Fruit fly (Drosophila melanogaster) whole organism, embryonic: Measurements from ENCODE around the gene CG32079.
A peak's percentile ranks its signal among the peaks of the same experiment; 100 is the strongest.

ENCODE experiments used
- B-H2 ChIP-seq: fragments of 200-800 bp; sonication (Bioruptor generic); optimal IDR thresholded peaks from 2 replicates; lab custom pipeline; 2018; ENCODE audit warnings: missing biosample characterization, mild to moderate bottlenecking, missing genetic modification characterization
- BtbVII ChIP-seq: fragments of 200-800 bp; sonication (Bioruptor generic); optimal IDR thresholded peaks from 3 replicates; lab custom pipeline; 2017; ENCODE audit warnings: missing biosample characterization, mild to moderate bottlenecking, missing genetic modification characterization
- CG12942 ChIP-seq: fragments of 200-800 bp; sonication (Bioruptor generic); optimal IDR thresholded peaks from 3 replicates; lab custom pipeline; 2016; ENCODE audit warnings: missing biosample characterization, missing genetic modification characterization
- CG13296 ChIP-seq: fragments of 200-800 bp; sonication (Bioruptor generic); optimal IDR thresholded peaks from 3 replicates; lab custom pipeline; 2018; ENCODE audit warnings: missing biosample characterization, mild to moderate bottlenecking, missing genetic modification characterization
- CG13894 ChIP-seq: fragments of 200-800 bp; sonication (Bioruptor generic); optimal IDR thresholded peaks from 3 replicates; lab custom pipeline; 2018; ENCODE audit warnings: missing biosample characterization, mild to moderate bottlenecking, missing genetic modification characterization, moderate library complexity
- CG15011 ChIP-seq: fragments of 200-800 bp; sonication (Bioruptor generic); optimal IDR thresholded peaks from 3 replicates; lab custom pipeline; 2018; ENCODE audit warnings: missing biosample characterization, mild to moderate bottlenecking, missing genetic modification characterization
- CG15269 ChIP-seq: fragments of 200-800 bp; sonication (Bioruptor generic); optimal IDR thresholded peaks from 2 replicates; lab custom pipeline; 2018; ENCODE audit warnings: missing biosample characterization, mild to moderate bottlenecking, missing genetic modification characterization, moderate library complexity
- CG17912 ChIP-seq: fragments of 200-800 bp; sonication (Bioruptor generic); optimal IDR thresholded peaks from 2 replicates; lab custom pipeline; 2018; ENCODE audit warnings: missing biosample characterization, mild to moderate bottlenecking, missing genetic modification characterization
- CG2116 ChIP-seq: fragments of 200-800 bp; sonication (Bioruptor generic); optimal IDR thresholded peaks from 3 replicates; lab custom pipeline; 2018; ENCODE audit warnings: missing biosample characterization, mild to moderate bottlenecking, missing genetic modification characterization
- CG31441 ChIP-seq: fragments of 200-800 bp; sonication (Bioruptor generic); IDR thresholded peaks from 2 replicates; pipeline ENCODE4 v1.3.6; 2022; ENCODE audit warnings: missing biosample characterization, missing genetic modification characterization
- CG33213 ChIP-seq: fragments of 200-800 bp; sonication (Bioruptor generic); optimal IDR thresholded peaks from 3 replicates; lab custom pipeline; 2016; ENCODE audit warnings: missing biosample characterization, missing genetic modification characterization
- CG34376 ChIP-seq: fragments of 200-800 bp; sonication (Bioruptor generic); optimal IDR thresholded peaks from 2 replicates; lab custom pipeline; 2018; ENCODE audit warnings: missing biosample characterization, mild to moderate bottlenecking, missing genetic modification characterization
- CG42726 ChIP-seq: fragments of 200-800 bp; sonication (Bioruptor generic); IDR thresholded peaks from 2 replicates; pipeline ENCODE4 v1.3.6; 2022; ENCODE audit warnings: missing biosample characterization, missing genetic modification characterization; ENCODE audit not compliant: partially characterized antibody
- CG43689 ChIP-seq: fragments of 200-800 bp; sonication (Bioruptor generic); IDR thresholded peaks from 2 replicates; pipeline ENCODE4 v1.3.6; 2022; ENCODE audit warnings: missing biosample characterization, missing genetic modification characterization
- CG4424 ChIP-seq: fragments of 200-800 bp; sonication (Bioruptor generic); optimal IDR thresholded peaks from 3 replicates; lab custom pipeline; 2016; ENCODE audit warnings: missing biosample characterization, missing genetic modification characterization
- CG6813 ChIP-seq: fragments of 200-800 bp; sonication (Bioruptor generic); optimal IDR thresholded peaks from 2 replicates; lab custom pipeline; 2017; ENCODE audit warnings: missing biosample characterization, missing genetic modification characterization, mild to moderate bottlenecking, moderate library complexity, missing genetic modification reagents
- CG9932 ChIP-seq: fragments of 200-800 bp; sonication (Bioruptor generic); IDR thresholded peaks from 2 replicates; pipeline ENCODE4 v1.3.6; 2022; ENCODE audit warnings: missing biosample characterization, missing genetic modification characterization
- D19A ChIP-seq: fragments of 200-800 bp; optimal IDR thresholded peaks from 3 replicates; lab custom pipeline; 2019; ENCODE audit warnings: missing biosample characterization, mild to moderate bottlenecking, missing genetic modification characterization, moderate library complexity
- Dbx ChIP-seq: fragments of 200-800 bp; sonication (Bioruptor generic); IDR thresholded peaks from 3 replicates; pipeline ENCODE4 v1.3.6; 2022; ENCODE audit warnings: missing biosample characterization, missing genetic modification characterization
- Dref ChIP-seq: fragments of 200-800 bp; sonication (Bioruptor generic); IDR thresholded peaks from 2 replicates; pipeline ENCODE4 v1.3.6; 2022; ENCODE audit warnings: missing biosample characterization, missing genetic modification characterization
- Fer3 ChIP-seq: fragments of 200-800 bp; sonication (Bioruptor generic); optimal IDR thresholded peaks from 2 replicates; lab custom pipeline; 2018; ENCODE audit warnings: missing biosample characterization, mild to moderate bottlenecking, missing genetic modification characterization, moderate library complexity
- HHEX ChIP-seq: fragments of 200-800 bp; sonication (Bioruptor generic); optimal IDR thresholded peaks from 3 replicates; lab custom pipeline; 2017; ENCODE audit warnings: missing biosample characterization, mild to moderate bottlenecking, missing genetic modification characterization, missing genetic modification reagents
- Hey ChIP-seq: fragments of 200-800 bp; sonication (Bioruptor generic); optimal IDR thresholded peaks from 3 replicates; lab custom pipeline; 2018; ENCODE audit warnings: missing biosample characterization, mild to moderate bottlenecking, missing genetic modification characterization
- HmgZ ChIP-seq: fragments of 200-800 bp; sonication (Bioruptor generic); optimal IDR thresholded peaks from 2 replicates; lab custom pipeline; 2018; ENCODE audit warnings: missing biosample characterization, mild to moderate bottlenecking, missing genetic modification characterization
- Hmr ChIP-seq: fragments of 200-800 bp; sonication (Bioruptor generic); optimal IDR thresholded peaks from 3 replicates; lab custom pipeline; 2017; ENCODE audit warnings: mild to moderate bottlenecking, missing biosample characterization, missing genetic modification reagents, missing genetic modification characterization
- MTF-1 ChIP-seq: fragments of 200-800 bp; sonication (Bioruptor generic); optimal IDR thresholded peaks from 2 replicates; lab custom pipeline; 2018; ENCODE audit warnings: missing biosample characterization, mild to moderate bottlenecking, missing genetic modification characterization, borderline replicate concordance
- Mrtf ChIP-seq: fragments of 200-800 bp; sonication (Bioruptor generic); IDR thresholded peaks from 3 replicates; pipeline ENCODE4 v1.3.6; 2022; ENCODE audit warnings: missing biosample characterization, missing genetic modification characterization
- cato ChIP-seq: fragments of 200-800 bp; sonication (Bioruptor generic); optimal IDR thresholded peaks from 2 replicates; lab custom pipeline; 2016; ENCODE audit warnings: missing biosample characterization, missing genetic modification characterization, borderline replicate concordance
- chif ChIP-seq, 2 experiments: fragments of 200-800 bp; sonication (Bioruptor generic); optimal IDR thresholded peaks; 3 replicates each; lab custom pipeline; 2016; ENCODE audit warnings: missing biosample characterization in 2 of 2, missing genetic modification characterization in 2 of 2
- ci ChIP-seq: fragments of 200-800 bp; sonication (Bioruptor generic); IDR thresholded peaks from 3 replicates; pipeline ENCODE4 v1.3.6; 2022; ENCODE audit warnings: missing biosample characterization, missing genetic modification characterization
- cwo ChIP-seq: fragments of 200-800 bp; sonication (Bioruptor generic); optimal IDR thresholded peaks from 3 replicates; lab custom pipeline; 2017; ENCODE audit warnings: missing biosample characterization, missing genetic modification characterization, mild to moderate bottlenecking, moderate library complexity, missing genetic modification reagents
- dmrt99B ChIP-seq: fragments of 200-800 bp; sonication (Bioruptor generic); optimal IDR thresholded peaks from 2 replicates; lab custom pipeline; 2018; ENCODE audit warnings: missing biosample characterization, mild to moderate bottlenecking, missing genetic modification characterization, moderate library complexity
- dpn ChIP-seq, 2 experiments: fragments of 200-800 bp; sonication (Bioruptor generic); optimal IDR thresholded peaks; 3 replicates each; lab custom pipeline; 2016; ENCODE audit warnings: missing biosample characterization in 2 of 2, missing genetic modification characterization in 2 of 2
- eyg ChIP-seq: fragments of 200-800 bp; sonication (Bioruptor generic); optimal IDR thresholded peaks from 3 replicates; lab custom pipeline; 2016; ENCODE audit warnings: missing biosample characterization, missing genetic modification characterization
- ftz-f1 ChIP-seq: fragments of 200-800 bp; sonication (Bioruptor generic); optimal IDR thresholded peaks from 2 replicates; lab custom pipeline; 2016; ENCODE audit warnings: missing biosample characterization, missing genetic modification characterization
- grau ChIP-seq: fragments of 200-800 bp; optimal IDR thresholded peaks from 3 replicates; lab custom pipeline; 2019; ENCODE audit warnings: missing biosample characterization, mild to moderate bottlenecking, missing genetic modification characterization, moderate library complexity
- grn ChIP-seq: fragments of 200-800 bp; sonication (Bioruptor generic); optimal IDR thresholded peaks from 3 replicates; lab custom pipeline; 2017; ENCODE audit warnings: missing biosample characterization, missing genetic modification characterization
- gsb-n ChIP-seq: fragments of 200-800 bp; sonication (Bioruptor generic); optimal IDR thresholded peaks from 3 replicates; lab custom pipeline; 2018; ENCODE audit warnings: missing biosample characterization, mild to moderate bottlenecking, missing genetic modification characterization
- gt ChIP-seq: fragments of 200-800 bp; sonication (Bioruptor generic); IDR thresholded peaks from 2 replicates; pipeline ENCODE4 v1.3.6; 2022; ENCODE audit warnings: missing biosample characterization, missing genetic modification characterization
- hb ChIP-seq: fragments of 200-800 bp; sonication (Bioruptor generic); IDR thresholded peaks from 3 replicates; pipeline ENCODE4 v1.3.6; 2022; ENCODE audit warnings: missing biosample characterization, missing genetic modification characterization; ENCODE audit not compliant: partially characterized antibody
- lab ChIP-seq: fragments of 200-800 bp; sonication (Bioruptor generic); optimal IDR thresholded peaks from 3 replicates; lab custom pipeline; 2017; ENCODE audit warnings: missing biosample characterization, missing genetic modification characterization, mild to moderate bottlenecking, moderate library complexity, missing genetic modification reagents
- org-1 ChIP-seq: fragments of 200-800 bp; sonication (Bioruptor generic); optimal IDR thresholded peaks from 2 replicates; lab custom pipeline; 2017; ENCODE audit warnings: missing biosample characterization, missing genetic modification characterization
- schlank ChIP-seq: fragments of 200-800 bp; sonication (Bioruptor generic); optimal IDR thresholded peaks from 2 replicates; lab custom pipeline; 2018; ENCODE audit warnings: missing biosample characterization, mild to moderate bottlenecking, missing genetic modification characterization
- wek ChIP-seq: fragments of 200-800 bp; sonication (Bioruptor generic); optimal IDR thresholded peaks from 3 replicates; lab custom pipeline; 2018; ENCODE audit warnings: missing biosample characterization, mild to moderate bottlenecking, missing genetic modification characterization, moderate library complexity

The CG32079 gene

DNA sequence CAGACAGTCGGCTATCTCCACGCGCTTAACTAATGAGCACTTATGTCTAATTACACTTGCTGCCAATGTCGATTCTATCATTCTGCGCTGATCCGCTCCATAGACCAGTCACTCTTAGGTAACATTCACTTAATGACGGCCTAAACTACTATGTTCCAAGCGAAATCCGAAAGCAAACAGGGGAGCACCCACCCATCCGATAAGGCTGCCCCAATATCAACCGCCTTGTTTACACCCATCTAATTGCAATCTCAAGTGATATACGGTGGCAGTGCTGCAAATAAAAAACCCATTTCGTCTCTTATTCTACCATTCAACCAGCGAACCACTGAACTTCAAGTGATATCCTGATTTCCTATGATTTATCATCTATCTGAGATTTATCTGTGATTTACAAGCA lies 24.1 kb downstream of the CG32079 start (continued):
- TF ChIP-seq CG43689 (GFP tag; lab: Robert Waterston, UW): no peak
- TF ChIP-seq CG12942 (GFP tag; lab: Kevin White, UChicago): no peak
- peak; percentile 5 for TF ChIP-seq grau (tag; lab: Kevin White, UChicago)
- peak; percentile 54 for TF ChIP-seq CG13894 (tag; lab: Kevin White, UChicago)
- TF ChIP-seq CG15011 (GFP tag; lab: Kevin White, UChicago): peak; percentile 32
- no peak for TF ChIP-seq D19A (tag; lab: Kevin White, UChicago)
- no peak for TF ChIP-seq CG4424
- TF ChIP-seq Fer3 (tag; lab: Kevin White, UChicago): peak; percentile 31
- peak; percentile 18 for TF ChIP-seq CG17912 (GFP tag; lab: Kevin White, UChicago)
- TF ChIP-seq eyg (GFP tag; lab: Kevin White, UChicago): peak; percentile 4
- no peak for TF ChIP-seq CG42726 (GFP tag; lab: Robert Waterston, UW)
- peak; percentile 66 for TF ChIP-seq CG34376 (GFP tag; lab: Kevin White, UChicago)
- TF ChIP-seq CG33213 (GFP tag; lab: Kevin White, UChicago): no peak
- peak; percentile 40 for TF ChIP-seq grn (GFP tag; lab: Kevin White, UChicago)
- peak; percentile 38 for TF ChIP-seq BtbVII (GFP tag; lab: Kevin White, UChicago)
- TF ChIP-seq Dbx (GFP tag; lab: Robert Waterston, UW): 0 out of 3 replicates have a peak, but pooled peaks have one; percentile 47
- peak; percentile 62 for TF ChIP-seq Hmr (GFP tag; lab: Kevin White, UChicago)
- TF ChIP-seq ftz-f1 (GFP tag; lab: Kevin White, UChicago): no peak
- peak; percentile 38 for TF ChIP-seq schlank
- TF ChIP-seq gsb-n (tag; lab: Kevin White, UChicago): no peak
- TF ChIP-seq cwo (GFP tag; lab: Kevin White, UChicago): peak; percentile 8
- TF ChIP-seq CG15269 (tag; lab: Kevin White, UChicago): peak; percentile 28
- no peak for TF ChIP-seq Dref (GFP tag; lab: Robert Waterston, UW)
- TF ChIP-seq chif (GFP tag; optimal IDR thresholded peaks at IDR 0.05; lab: Kevin White, UChicago): no peak
- TF ChIP-seq CG31441 (GFP tag; lab: Robert Waterston, UW): no peak
- TF ChIP-seq MTF-1: peak; percentile 43
- TF ChIP-seq B-H2 (GFP tag; lab: Kevin White, UChicago): peak; percentile 6
- TF ChIP-seq CG13296 (GFP tag; lab: Kevin White, UChicago): peak; percentile 86
- 0 out of 3 replicates have a peak, but pooled peaks have one; percentile 24 for TF ChIP-seq Mrtf (GFP tag; lab: Robert Waterston, UW)
- TF ChIP-seq org-1 (GFP tag; lab: Kevin White, UChicago): peak; percentile 9
- TF ChIP-seq ci (GFP tag; lab: Robert Waterston, UW): peak; percentile 36; the same call in 1 of the 3 replicates
- TF ChIP-seq CG6813: peak; percentile 61
- TF ChIP-seq HHEX (GFP tag; lab: Kevin White, UChicago): peak; percentile 70
- TF ChIP-seq lab (GFP tag; lab: Kevin White, UChicago): peak; percentile 87
- peak; percentile 5 for TF ChIP-seq dmrt99B (tag; lab: Kevin White, UChicago)
- peak; percentile 11 for TF ChIP-seq HmgZ
- peak in 1 of 2 experiments; percentile 16 for TF ChIP-seq dpn (GFP tag; optimal IDR thresholded peaks at IDR 0.05; lab: Kevin White, UChicago)
- TF ChIP-seq gt: no peak
- TF ChIP-seq Hey (tag; lab: Kevin White, UChicago): peak; percentile 64

- TF ChIP-seq CG2116 (GFP tag; lab: Kevin White, UChicago): no peak
- no peak for TF ChIP-seq CG9932 (GFP tag; lab: Robert Waterston, UW)
- TF ChIP-seq hb (GFP tag; lab: Robert Waterston, UW): 0 out of 3 replicates have a peak, but pooled peaks have one; percentile 41
- no peak for TF ChIP-seq wek
- no peak for TF ChIP-seq cato (GFP tag; lab: Kevin White, UChicago)
- TF ChIP-seq, all 482 proteins: peak for 1
Measured at dm6 chr3L:11051271-11051670, 25.9 kb downstream of the CG32079 start, which contains the start of gene CG43693. Gene CG43693 (minus strand): TSS chr3L:11051371.
